Worm (Caenorhabditis elegans) whole organism, L2 larva: Measurements from ENCODE around the gene Y53G8B.1.

Experiments
- ZK546.5 ChIP-seq: sonication (generic microtip); optimal IDR thresholded peaks from 2 replicates; lab custom pipeline; 2017; ENCODE audit warnings: missing biosample characterization, missing genetic modification characterization
- alr-1 ChIP-seq: fragments of 150-350 bp; optimal IDR thresholded peaks from 2 replicates; lab custom pipeline; 2014; ENCODE audit warnings: missing biosample characterization, missing genetic modification characterization
- ceh-82 ChIP-seq: fragments of 150-350 bp; optimal IDR thresholded peaks from 2 replicates; lab custom pipeline; 2014; ENCODE audit warnings: missing biosample characterization, missing genetic modification characterization
- elt-1 ChIP-seq: fragments of 150-350 bp; optimal IDR thresholded peaks from 2 replicates; lab custom pipeline; 2014; ENCODE audit warnings: missing biosample characterization, missing genetic modification characterization
- lin-13 ChIP-seq: fragments of 150-350 bp; optimal IDR thresholded peaks from 2 replicates; lab custom pipeline; 2014; ENCODE audit warnings: missing biosample characterization, missing genetic modification reagents, missing genetic modification characterization
- nhr-237 ChIP-seq: fragments of 150-350 bp; optimal IDR thresholded peaks from 2 replicates; lab custom pipeline; 2014; ENCODE audit warnings: missing biosample characterization, missing genetic modification characterization
- snpc-4 ChIP-seq: fragments of 150-350 bp; optimal IDR thresholded peaks from 2 replicates; lab custom pipeline; 2014; ENCODE audit warnings: missing biosample characterization, missing genetic modification characterization
- unc-39 ChIP-seq: fragments of 150-350 bp; optimal IDR thresholded peaks from 2 replicates; lab custom pipeline; 2014; ENCODE audit warnings: missing biosample characterization, missing genetic modification characterization
- unc-62 ChIP-seq: fragments of 150-350 bp; optimal IDR thresholded peaks from 2 replicates; lab custom pipeline; 2014; ENCODE audit warnings: missing biosample characterization, missing genetic modification reagents, missing genetic modification characterization
- ztf-11 ChIP-seq: sonication (generic microtip); optimal IDR thresholded peaks from 2 replicates; lab custom pipeline; 2017; ENCODE audit warnings: missing biosample characterization, missing genetic modification characterization
- ztf-4 ChIP-seq: fragments of 150-350 bp; optimal IDR thresholded peaks from 2 replicates; lab custom pipeline; 2014; ENCODE audit warnings: missing biosample characterization, missing genetic modification characterization

DNA sequence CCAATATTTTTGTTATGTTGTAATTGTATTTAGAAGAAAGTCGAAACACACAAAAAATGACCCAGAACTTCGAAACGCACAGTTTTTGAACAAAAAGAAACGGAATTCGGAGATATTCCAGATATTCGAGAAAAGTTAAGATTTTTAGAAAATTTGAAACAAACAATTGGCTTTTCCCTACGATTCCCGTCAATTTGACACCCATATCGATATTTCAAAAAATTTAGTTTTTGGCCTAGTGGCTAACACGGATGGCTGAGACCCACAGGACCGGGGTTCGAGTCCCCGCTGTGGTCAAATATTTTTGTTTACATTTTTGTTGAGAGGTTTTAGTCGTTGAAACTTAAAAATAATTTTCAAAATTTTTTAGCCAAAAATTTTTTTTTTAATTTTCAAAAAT lies 23.9 kb upstream of the Y53G8B.1 start:
- no peak for TF ChIP-seq lin-13
- TF ChIP-seq alr-1: no peak
- no peak for TF ChIP-seq ceh-82 (tag; lab: Kevin White, UChicago)
- TF ChIP-seq nhr-237: no peak
- no peak for TF ChIP-seq unc-62
- no peak for TF ChIP-seq snpc-4 (tag; lab: Kevin White, UChicago)
- no peak for TF ChIP-seq ztf-4 (tag; lab: Kevin White, UChicago)
- TF ChIP-seq ztf-11 (tag; lab: Kevin White, UChicago): no peak
- no peak for TF ChIP-seq elt-1 (tag; lab: Kevin White, UChicago)
- no peak for TF ChIP-seq unc-39 (tag; lab: Kevin White, UChicago)
- no peak for TF ChIP-seq ZK546.5 (tag; lab: Kevin White, UChicago)
